Fruit fly (Drosophila melanogaster): ENCODE results near the gene CG6729.
A peak's percentile ranks its signal among the peaks of the same experiment; 100 is the strongest.

Gene CG6729

DNA sequence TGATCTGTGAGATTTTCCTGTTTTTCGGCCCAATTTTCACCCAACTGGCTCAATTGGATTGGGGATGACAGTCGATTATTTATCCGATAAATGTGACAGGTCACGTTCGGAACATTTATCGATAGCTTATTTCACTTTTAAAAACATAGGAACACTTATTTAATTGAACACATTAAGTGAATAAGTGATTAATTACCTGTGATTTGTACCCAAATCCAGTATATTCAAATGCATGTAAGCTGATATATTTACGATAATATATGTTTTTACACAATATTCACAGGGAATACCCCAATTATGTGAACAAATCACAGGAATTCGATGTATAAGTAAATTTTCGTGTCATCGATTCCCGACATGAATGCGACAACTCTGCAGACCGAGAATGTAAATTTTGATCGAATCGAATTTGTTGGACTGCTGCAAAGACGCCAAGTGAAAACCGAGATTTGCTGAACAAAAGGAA lies 11.4 kb downstream of the CG6729 start, which contains the start of the genes EMC3 and Dpy-30L1 (continued):
- TF ChIP-seq luna (GFP tag; optimal IDR thresholded peaks at IDR 0.05) (no peak), CG17802 (tag; optimal IDR thresholded peaks at IDR 0.05) (no peak), CG9932 (GFP tag; IDR thresholded peaks at IDR 0.05) (peak; percentile 69), CG10209 (GFP tag; optimal IDR thresholded peaks at IDR 0.05) (peak; percentile 78), CG13287 (GFP tag; IDR thresholded peaks at IDR 0.05; ENCODE audit: partially characterized antibody) (peak; percentile 92), CG17186 (GFP tag; optimal IDR thresholded peaks at IDR 0.05) (peak; percentile 77), shn (GFP tag; optimal IDR thresholded peaks at IDR 0.05) (no peak), aop (GFP tag; IDR thresholded peaks at IDR 0.05) (no peak), CG17328 (GFP tag; IDR thresholded peaks at IDR 0.05) (no peak), CG10654 (GFP tag; optimal IDR thresholded peaks at IDR 0.05) (peak; percentile 37), CG7987 (GFP tag; optimal IDR thresholded peaks at IDR 0.05) (no peak), Hr3 (GFP tag; optimal IDR thresholded peaks at IDR 0.05) (peak; percentile 63), zf30C (GFP tag; optimal IDR thresholded peaks at IDR 0.05) (no peak), grau (tag; optimal IDR thresholded peaks at IDR 0.05) (peak; percentile 66), MESR4 (GFP tag; optimal IDR thresholded peaks at IDR 0.05) (peak; percentile 21), dpn (GFP tag; optimal IDR thresholded peaks at IDR 0.05) (peak; percentile 50 to 63), CG2889 (GFP tag; IDR thresholded peaks at IDR 0.05) (no peak), HmgZ (tag; optimal IDR thresholded peaks at IDR 0.05) (peak; percentile 64), CG34422 (GFP tag; IDR thresholded peaks at IDR 0.05) (peak; percentile 66; the same call in 2 of the 3 replicates), CG6689 (GFP tag; IDR thresholded peaks at IDR 0.05) (peak; percentile 65), CG6765 (GFP tag; optimal IDR thresholded peaks at IDR 0.05) (peak; percentile 0), Lhr (GFP tag; optimal IDR thresholded peaks at IDR 0.05) (peak; percentile 11), CG8089 (GFP tag; optimal IDR thresholded peaks at IDR 0.05) (no peak), gcm2 (GFP tag; optimal IDR thresholded peaks at IDR 0.05) (peak; percentile 12), fd3F (GFP tag; optimal IDR thresholded peaks at IDR 0.05) (peak; percentile 26), sisA (GFP tag; IDR thresholded peaks at IDR 0.05) (peak; percentile 34), psq (GFP tag; optimal IDR thresholded peaks at IDR 0.05) (no peak), CHES-1-like (GFP tag; optimal IDR thresholded peaks at IDR 0.05) (peak; percentile 33), Trl (optimal IDR thresholded peaks at IDR 0.05) (no peak), Trl (GFP tag; optimal IDR thresholded peaks at IDR 0.05) (peak; percentile 40), Max (GFP tag; optimal IDR thresholded peaks at IDR 0.05) (peak; percentile 58), vnd (GFP tag; IDR thresholded peaks at IDR 0.05; ENCODE audit: partially characterized antibody) (peak; percentile 78), nerfin-1 (tag; optimal IDR thresholded peaks at IDR 0.05) (peak; percentile 41), CG10431 (GFP tag; optimal IDR thresholded peaks at IDR 0.05) (no peak), stc (GFP tag; IDR thresholded peaks at IDR 0.05) (no peak), Hsf (GFP tag; optimal IDR thresholded peaks at IDR 0.05) (peak; percentile 67), mam (GFP tag; optimal IDR thresholded peaks at IDR 0.05) (peak; percentile 55), BEAF-32 (GFP tag; optimal IDR thresholded peaks at IDR 0.05) (peak; percentile 91), row (GFP tag; IDR thresholded peaks at IDR 0.05) (peak; percentile 90), NfI (GFP tag; optimal IDR thresholded peaks at IDR 0.05) (peak; percentile 33), Nf-YA (GFP tag; IDR thresholded peaks at IDR 0.05) (no peak), Scr (GFP tag; IDR thresholded peaks at IDR 0.05; ENCODE audit: partially characterized antibody) (peak; percentile 92), tll (GFP tag; optimal IDR thresholded peaks at IDR 0.05) (peak in 1 of 2 experiments; percentile 38), Side (GFP tag; optimal IDR thresholded peaks at IDR 0.05) (peak; percentile 3), PHDP (tag; optimal IDR thresholded peaks at IDR 0.05) (peak; percentile 67), dm (GFP tag; optimal IDR thresholded peaks at IDR 0.05) (peak; percentile 8), CG8944 (GFP tag; optimal IDR thresholded peaks at IDR 0.05) (peak; percentile 29), CG7372 (GFP tag; IDR thresholded peaks at IDR 0.05) (0 out of 2 replicates have a peak, but pooled peaks have one; percentile 23), YL-1 (GFP tag; optimal IDR thresholded peaks at IDR 0.05) (peak; percentile 88), CG9609 (GFP tag; optimal IDR thresholded peaks at IDR 0.05) (peak; percentile 17), Dfd (GFP tag; optimal IDR thresholded peaks at IDR 0.05) (no peak)

Measured in whole organism, embryonic.